Fruit fly (Drosophila melanogaster) whole organism, embryonic: ENCODE data around the gene Cchl.

ENCODE experiments used
- Antp ChIP-seq: fragments of 200-800 bp; sonication (Bioruptor generic); optimal IDR thresholded peaks from 3 replicates; lab custom pipeline; 2016; ENCODE audit warnings: missing biosample characterization, missing genetic modification characterization
- C15 ChIP-seq: fragments of 200-800 bp; sonication (Bioruptor generic); IDR thresholded peaks from 3 replicates; pipeline ENCODE4 v1.3.6; 2022; ENCODE audit warnings: missing biosample characterization, missing genetic modification characterization
- CG17359 ChIP-seq: fragments of 200-800 bp; sonication (Bioruptor generic); optimal IDR thresholded peaks from 3 replicates; lab custom pipeline; 2018; ENCODE audit warnings: missing biosample characterization, mild to moderate bottlenecking, missing genetic modification characterization, moderate library complexity
- CG18599 ChIP-seq: fragments of 200-800 bp; sonication (Bioruptor generic); optimal IDR thresholded peaks from 3 replicates; lab custom pipeline; 2017; ENCODE audit warnings: missing biosample characterization, missing genetic modification characterization, mild to moderate bottlenecking, moderate library complexity, missing genetic modification reagents
- CG3065 ChIP-seq: fragments of 200-800 bp; sonication (Bioruptor generic); optimal IDR thresholded peaks from 2 replicates; lab custom pipeline; 2016; ENCODE audit warnings: missing biosample characterization, missing genetic modification characterization
- CG34224 ChIP-seq: fragments of 200-800 bp; sonication (Bioruptor generic); IDR thresholded peaks from 3 replicates; pipeline ENCODE4 v1.3.6; 2022; ENCODE audit warnings: missing biosample characterization, missing genetic modification characterization; ENCODE audit not compliant: partially characterized antibody
- CG8478 ChIP-seq: fragments of >200 bp; optimal IDR thresholded peaks from 2 replicates; lab custom pipeline; 2018
- Hr78 ChIP-seq, 2 experiments: fragments of 200-800 bp in 1 of 2; fragments of >200 bp in 1 of 2; sonication (Bioruptor generic) in 1 of 2; optimal IDR thresholded peaks; 2 replicates each; lab custom pipeline; 2017 to 2019; ENCODE audit warnings: missing biosample characterization in 2 of 2, missing genetic modification characterization in 2 of 2, mild to moderate bottlenecking in 1 of 2, moderate library complexity in 1 of 2
- Med ChIP-seq: fragments of 200-800 bp; sonication (Bioruptor generic); peaks from one replicate; lab custom pipeline; 2016; ENCODE audit warnings: missing biosample characterization, missing genetic modification characterization, mild to moderate bottlenecking, inconsistent platforms, moderate library complexity
- NC2β ChIP-seq: fragments of 200-800 bp; sonication (Bioruptor generic); optimal IDR thresholded peaks from 2 replicates; lab custom pipeline; 2016; ENCODE audit warnings: missing biosample characterization, missing genetic modification characterization
- Rx ChIP-seq: fragments of 200-800 bp; sonication (Bioruptor generic); IDR thresholded peaks from 2 replicates; pipeline ENCODE4 v1.3.6; 2022; ENCODE audit warnings: missing biosample characterization, missing genetic modification characterization
- Side ChIP-seq: fragments of 200-800 bp; sonication (Bioruptor generic); optimal IDR thresholded peaks from 2 replicates; lab custom pipeline; 2016; ENCODE audit warnings: missing biosample characterization, missing genetic modification characterization
- eyg ChIP-seq: fragments of 200-800 bp; sonication (Bioruptor generic); optimal IDR thresholded peaks from 3 replicates; lab custom pipeline; 2016; ENCODE audit warnings: missing biosample characterization, missing genetic modification characterization
- ssp ChIP-seq: fragments of 200-800 bp; sonication (Bioruptor generic); IDR thresholded peaks from 2 replicates; pipeline ENCODE4 v1.3.6; 2022; ENCODE audit warnings: missing biosample characterization, missing genetic modification characterization

dm6 chr3R:21976954-21977353 is 50.3 kb downstream of the Cchl start:
- TF ChIP-seq Side = no peak
- TF ChIP-seq CG34224 (GFP tag; lab: Robert Waterston, UW) = no peak
- no peak for TF ChIP-seq CG17359
- no peak for TF ChIP-seq C15 (GFP tag; lab: Robert Waterston, UW)
- no peak for TF ChIP-seq ssp (GFP tag; lab: Robert Waterston, UW)
- TF ChIP-seq CG8478 (lab: Kevin White, UChicago) = no peak
- TF ChIP-seq CG3065 (GFP tag; lab: Kevin White, UChicago) = no peak
- no peak for TF ChIP-seq eyg (GFP tag; lab: Kevin White, UChicago)
- no peak for TF ChIP-seq Hr78 (GFP tag; optimal IDR thresholded peaks at IDR 0.05; lab: Kevin White, UChicago)
- no peak for TF ChIP-seq Med (GFP tag; lab: Kevin White, UChicago)
- TF ChIP-seq Rx (GFP tag; lab: Robert Waterston, UW) = no peak
- no peak for TF ChIP-seq Antp
- TF ChIP-seq NC2β = no peak
- no peak for TF ChIP-seq CG18599 (GFP tag; lab: Kevin White, UChicago)
